Worm (Caenorhabditis elegans): ENCODE results near the gene B0496.1.
"Not testable (repeated sequence)": the region's sequence is repeated elsewhere in the genome, so short reads cannot be mapped to it uniquely, and the experiment has no call there.

Gene B0496.1

ce11 chrIV:7477697-7478096 is 31.6 kb downstream of the B0496.1 start (continued):
- TF ChIP-seq B0261.1 (tag; optimal IDR thresholded peaks at IDR 0.05) (no peak), F39B2.1 (GFP tag; IDR thresholded peaks at IDR 0.05) (no peak), tbp1 (GFP tag; optimal IDR thresholded peaks at IDR 0.05) (peak; percentile 69), unc-130 (GFP tag; optimal IDR thresholded peaks at IDR 0.05) (peak; percentile 79), rcor-1 (GFP tag; IDR thresholded peaks at IDR 0.05) (peak; percentile 80), ZK185.1 (tag; optimal IDR thresholded peaks at IDR 0.05; ENCODE audit: poor library complexity, severe bottlenecking) (no peak), lir-1 (GFP tag; conservative IDR thresholded peaks at IDR 0.05) (peak; percentile 48; the same call in 1 of the 2 replicates), snpc-1.1 (tag; optimal IDR thresholded peaks at IDR 0.05; ENCODE audit: insufficient read depth) (peak; percentile 72), ztf-28 (GFP tag; IDR thresholded peaks at IDR 0.05) (peak; percentile 67; the same call in 1 of the 2 replicates), hmg-1.2 (GFP tag; IDR thresholded peaks at IDR 0.05) (peak; percentile 54), nfya-1 (tag; optimal IDR thresholded peaks at IDR 0.05; ENCODE audit: borderline replicate concordance, insufficient read depth) (no peak), lin-54 (GFP tag; optimal IDR thresholded peaks at IDR 0.05) (peak; percentile 85), dox-1 (GFP tag; IDR thresholded peaks at IDR 0.05) (peak; percentile 88), K12H6.12 (tag; optimal IDR thresholded peaks at IDR 0.05) (no peak), tlf-1 (GFP tag; optimal IDR thresholded peaks at IDR 0.05) (peak; percentile 79), B0019.2 (GFP tag; conservative IDR thresholded peaks at IDR 0.05) (peak; percentile 88), F37B4.10 (GFP tag; IDR thresholded peaks at IDR 0.05) (no peak), athp-1 (tag; optimal IDR thresholded peaks at IDR 0.05) (peak; percentile 37)

ce11 chrIV:7478134-7478533 is 32.0 kb downstream of the B0496.1 start, which contains the start of gene rod-1:
Gene rod-1 (plus strand): TSS chrIV:7478452.
- TF ChIP-seq let-607 (tag; optimal IDR thresholded peaks at IDR 0.05) (no peak), pbrm-1 (GFP tag; IDR thresholded peaks at IDR 0.05) (peak; percentile 41; the same call in 1 of the 2 replicates), lin-35 (GFP tag; optimal IDR thresholded peaks at IDR 0.05) (no peak), snpc-1.3 (tag; optimal IDR thresholded peaks at IDR 0.05; ENCODE audit: insufficient read depth) (no peak), Y95B8A.8 (GFP tag; IDR thresholded peaks at IDR 0.05) (no peak), lin-40 (tag; optimal IDR thresholded peaks at IDR 0.05) (no peak), nfya-1 (tag; optimal IDR thresholded peaks at IDR 0.05; ENCODE audit: borderline replicate concordance, insufficient read depth) (no peak), F57A8.1 (GFP tag; optimal IDR thresholded peaks at IDR 0.05) (no peak), hmg-1.2 (GFP tag; IDR thresholded peaks at IDR 0.05) (0 out of 2 replicates have a peak, but pooled peaks have one; percentile 8)

- TF ChIP-seq snpc-4 (GFP tag; optimal IDR thresholded peaks at IDR 0.05); cebp-1 (GFP tag; IDR thresholded peaks at IDR 0.05): not testable (repeated sequence)
- TF ChIP-seq snpc-4 (tag; optimal IDR thresholded peaks at IDR 0.05) (peak in 1 of 4 experiments; percentile 43), snpc-1.3 (tag; optimal IDR thresholded peaks at IDR 0.05; ENCODE audit: insufficient read depth) (peak; percentile 2), hrde-1 (tag; optimal IDR thresholded peaks at IDR 0.05; ENCODE audit: borderline replicate concordance) (peak; percentile 92), cebp-1 (tag; optimal IDR thresholded peaks at IDR 0.05) (peak; percentile 5), lin-54 (GFP tag; optimal IDR thresholded peaks at IDR 0.05) (peak; percentile 47), snpc-3.4 (tag; optimal IDR thresholded peaks at IDR 0.05) (peak; percentile 49), egrh-3 (GFP tag; IDR thresholded peaks at IDR 0.05) (peak; percentile 40; the same call in 1 of the 2 replicates), ekl-4 (GFP tag; IDR thresholded peaks at IDR 0.05) (peak; percentile 37; the same call in 1 of the 2 replicates), lin-26 (GFP tag; IDR thresholded peaks at IDR 0.05) (peak; percentile 87), Y95B8A.8 (GFP tag; IDR thresholded peaks at IDR 0.05) (peak; percentile 51; the same call in 1 of the 2 replicates), rec-8 (tag; optimal IDR thresholded peaks at IDR 0.05) (peak in 1 of 2 experiments; percentile 38), B0336.3 (GFP tag; IDR thresholded peaks at IDR 0.05) (0 out of 2 replicates have a peak, but pooled peaks have one; percentile 34), sea-2 (GFP tag; IDR thresholded peaks at IDR 0.05) (0 out of 2 replicates have a peak, but pooled peaks have one; percentile 69), lsl-1 (GFP tag; optimal IDR thresholded peaks at IDR 0.05) (peak; percentile 31), F49E8.2 (tag; optimal IDR thresholded peaks at IDR 0.05; ENCODE audit: insufficient read depth) (peak; percentile 49), rcor-1 (GFP tag; IDR thresholded peaks at IDR 0.05) (peak; percentile 25; the same call in 1 of the 2 replicates), egl-44 (GFP tag; IDR thresholded peaks at IDR 0.05) (peak; percentile 53; the same call in 1 of the 2 replicates), ceh-40 (GFP tag; IDR thresholded peaks at IDR 0.05) (0 out of 2 replicates have a peak, but pooled peaks have one; percentile 3)
Observed at ce11 chrIV:7485565-7486200, 39.6 kb downstream of the B0496.1 start.

Data from whole organism, young adult.